Fruit fly (Drosophila melanogaster): ENCODE data around the gene Taf11.

The Taf11 gene

DNA sequence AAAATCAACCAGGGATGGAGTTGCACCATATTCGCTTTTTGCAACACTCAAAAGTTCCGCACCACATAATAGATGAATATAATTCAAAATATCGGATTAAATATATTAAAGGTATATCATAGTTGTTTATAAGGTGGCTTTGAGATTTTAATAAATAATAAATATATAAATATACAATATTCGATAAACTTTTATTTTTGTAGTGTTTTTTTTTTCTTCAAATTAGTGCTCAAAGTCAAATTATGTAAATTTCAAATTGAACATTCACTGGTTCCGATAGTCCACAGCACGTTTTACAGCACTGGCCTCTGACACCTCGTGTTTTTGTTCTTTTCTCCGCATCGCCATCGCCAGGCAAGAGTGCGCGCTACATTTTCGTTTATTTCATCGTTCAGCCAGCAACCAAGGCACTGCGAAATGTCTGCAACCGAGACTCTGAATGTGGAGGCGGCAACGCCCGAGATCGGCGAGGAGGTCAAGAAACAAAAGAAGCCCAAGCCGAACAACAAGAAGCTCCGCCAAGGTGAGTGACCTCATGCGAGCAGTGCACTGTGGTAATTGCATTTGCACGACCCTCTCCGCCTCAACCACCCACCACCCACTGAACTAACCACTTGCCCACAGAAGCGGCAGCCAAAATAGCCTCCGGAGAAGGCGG is at the start of gene Taf11, which contains the start of gene und:
Taf11 (minus strand) TSS at position 51 of the 658 bp plus-strand sequence.
und (plus strand) TSS at position 158 of the 658 bp plus-strand sequence.
- peak; percentile 57 for TF ChIP-seq CG17801 (GFP tag; optimal IDR thresholded peaks at IDR 0.05; ENCODE audit: partially characterized antibody)

DNA sequence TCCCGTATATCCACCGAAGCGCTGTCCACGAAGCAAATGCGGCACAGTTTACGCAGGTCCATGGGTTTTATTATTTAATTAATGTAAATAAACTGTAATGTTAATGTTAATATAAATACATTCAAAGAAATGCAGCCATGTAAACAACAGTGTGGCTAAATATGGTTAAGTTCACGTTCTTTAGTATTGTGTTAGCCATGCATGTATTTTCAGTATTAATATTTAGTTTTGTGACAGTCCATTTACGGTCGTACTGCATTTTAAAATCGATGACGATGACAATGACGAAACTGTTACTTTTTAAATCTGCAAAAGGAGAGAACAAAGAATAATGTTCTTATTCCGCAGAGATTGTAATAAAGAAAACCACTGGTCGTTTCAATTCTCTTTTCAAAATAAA is 29.9 kb upstream of the Taf11 start, which contains the start of gene CG13123:
CG13123 (minus strand) TSS at position 163 of the 400 bp plus-strand sequence.
- no peak for TF ChIP-seq CG17801 (GFP tag; optimal IDR thresholded peaks at IDR 0.05; ENCODE audit: partially characterized antibody)

DNA sequence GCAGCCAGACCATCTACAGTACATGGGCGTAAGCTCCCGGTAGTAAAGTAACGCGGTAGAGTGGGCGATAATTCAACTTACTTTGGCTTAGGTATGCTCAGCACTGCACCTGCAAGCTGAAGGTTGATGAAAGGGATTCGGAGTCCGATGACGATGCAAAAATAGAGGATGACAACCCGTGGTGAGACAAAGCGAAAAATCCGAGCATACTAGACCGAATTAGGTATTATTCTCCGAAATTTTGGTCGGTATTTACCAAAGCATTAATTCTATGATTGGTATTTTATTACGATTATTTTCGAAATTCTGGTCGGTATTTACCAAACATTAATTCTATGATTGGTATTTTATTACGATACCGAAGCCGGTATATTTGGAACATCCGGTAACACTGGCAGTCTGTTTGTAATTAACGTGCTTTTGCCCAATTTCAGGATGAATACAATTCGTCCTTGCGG is 27.5 kb upstream of the Taf11 start, which contains the start of gene CG4036:
CG4036 (plus strand) TSS at position 348 of the 458 bp plus-strand sequence.
- peak; percentile 53 for TF ChIP-seq CG17801 (GFP tag; optimal IDR thresholded peaks at IDR 0.05; ENCODE audit: partially characterized antibody)

DNA sequence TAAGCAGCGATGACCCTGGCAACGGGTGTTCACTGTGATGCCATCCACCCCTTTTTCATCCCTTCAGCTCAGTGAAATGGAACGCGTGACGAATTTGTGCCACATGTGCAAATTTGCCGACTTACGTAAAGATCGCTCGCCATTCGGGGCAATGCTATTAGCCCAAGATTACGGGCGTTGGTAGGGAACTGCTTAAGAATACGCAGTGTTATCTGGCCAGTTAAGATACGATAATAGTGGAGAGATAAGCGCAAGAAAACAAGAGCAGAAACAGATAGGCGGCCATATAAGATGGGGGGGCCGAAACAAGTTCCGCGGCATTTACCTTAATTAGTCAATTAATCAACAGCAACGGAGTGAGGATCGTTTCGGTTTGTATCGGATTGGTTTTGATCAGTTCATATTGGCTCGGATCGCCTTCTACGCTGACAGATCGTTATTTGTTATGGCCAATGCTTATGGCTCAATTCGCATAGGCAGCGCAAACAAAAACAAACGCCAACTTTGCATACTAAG is 22.9 kb upstream of the Taf11 start:
- TF ChIP-seq CG17801 (GFP tag; optimal IDR thresholded peaks at IDR 0.05; ENCODE audit: partially characterized antibody): no peak

DNA sequence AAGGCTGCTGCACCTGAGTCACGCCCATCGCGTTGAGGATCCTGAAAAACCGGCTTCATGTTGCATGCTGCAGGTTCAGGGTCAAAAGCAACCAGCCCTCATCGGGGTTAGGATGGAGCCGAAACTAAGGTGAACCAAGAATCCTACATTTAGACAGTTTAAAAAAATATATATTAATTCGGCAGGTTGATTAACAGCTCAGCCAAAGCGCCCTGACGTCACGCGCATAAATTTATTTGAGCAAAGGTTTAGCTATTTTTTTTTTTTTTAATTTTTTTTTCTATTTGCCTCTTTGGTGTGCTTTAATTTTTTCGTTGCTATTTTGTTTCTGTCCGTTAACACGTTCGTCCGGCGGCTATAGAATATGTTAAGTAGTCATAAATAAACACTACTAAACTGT is 21.4 kb upstream of the Taf11 start:
- no peak for TF ChIP-seq CG17801 (GFP tag; optimal IDR thresholded peaks at IDR 0.05; ENCODE audit: partially characterized antibody)

DNA sequence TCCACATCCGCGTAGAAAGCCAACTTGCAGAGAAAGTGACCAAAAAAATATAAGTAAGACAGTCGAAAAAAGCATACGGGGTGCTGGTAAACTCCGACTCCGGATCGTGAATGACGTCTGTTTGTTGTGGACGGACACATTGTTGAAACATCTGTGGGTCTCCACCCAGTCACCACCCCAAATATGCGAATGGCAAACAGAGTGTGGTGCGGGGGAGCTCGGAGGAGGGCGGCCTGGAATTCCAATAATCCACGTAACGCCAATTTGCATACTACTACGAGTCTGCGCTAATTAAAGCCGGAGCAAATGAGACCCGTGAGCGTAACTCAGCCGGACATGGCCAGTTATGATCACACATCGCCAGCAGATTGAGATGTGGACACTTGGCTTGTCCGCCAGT is 20.1 kb upstream of the Taf11 start:
- no peak for TF ChIP-seq CG17801 (GFP tag; optimal IDR thresholded peaks at IDR 0.05; ENCODE audit: partially characterized antibody)

DNA sequence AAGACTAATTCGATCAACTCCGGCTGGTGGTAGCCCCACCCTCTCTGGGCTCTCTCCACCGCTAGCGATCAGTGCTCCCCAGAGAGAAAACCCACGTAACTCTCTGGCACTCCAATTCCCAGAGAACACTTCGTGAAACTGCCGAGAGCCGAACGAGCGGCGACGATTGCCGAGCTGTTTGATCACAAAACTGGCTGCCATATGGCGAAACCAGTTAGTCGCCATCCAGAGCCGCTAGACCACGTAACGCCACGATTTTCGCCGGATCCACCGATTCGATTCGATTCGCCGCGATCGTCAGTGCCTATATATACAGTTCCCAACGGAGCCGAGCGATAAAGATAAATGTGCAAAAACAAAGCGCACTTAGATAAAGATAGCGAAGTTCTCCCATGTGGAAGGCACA is 19.1 kb upstream of the Taf11 start, which contains the start of gene IP3K1:
IP3K1 (plus strand) TSS at position 209 of the 406 bp plus-strand sequence.
- peak; percentile 85 for TF ChIP-seq CG17801 (GFP tag; optimal IDR thresholded peaks at IDR 0.05; ENCODE audit: partially characterized antibody)

DNA sequence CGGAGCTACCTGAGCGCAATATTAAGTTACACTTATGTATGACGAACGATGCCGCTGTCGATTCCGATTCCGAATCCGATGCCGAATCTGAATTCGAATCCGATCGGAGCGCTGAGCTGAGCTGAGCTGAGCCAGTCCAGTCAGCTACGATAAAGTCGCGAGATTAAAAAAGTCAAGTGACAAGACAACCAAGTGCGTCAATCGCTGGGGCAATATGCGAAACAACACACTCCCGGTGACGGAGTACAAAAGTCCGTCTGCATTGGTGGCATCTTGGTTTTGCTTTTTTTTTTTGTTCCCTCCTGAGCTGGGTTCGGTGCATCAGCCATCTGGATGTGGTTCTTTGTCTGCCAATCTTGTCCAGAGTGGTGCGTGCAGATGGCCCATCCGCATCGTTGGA is 16.7 kb upstream of the Taf11 start:
- no peak for TF ChIP-seq CG17801 (GFP tag; optimal IDR thresholded peaks at IDR 0.05; ENCODE audit: partially characterized antibody)

DNA sequence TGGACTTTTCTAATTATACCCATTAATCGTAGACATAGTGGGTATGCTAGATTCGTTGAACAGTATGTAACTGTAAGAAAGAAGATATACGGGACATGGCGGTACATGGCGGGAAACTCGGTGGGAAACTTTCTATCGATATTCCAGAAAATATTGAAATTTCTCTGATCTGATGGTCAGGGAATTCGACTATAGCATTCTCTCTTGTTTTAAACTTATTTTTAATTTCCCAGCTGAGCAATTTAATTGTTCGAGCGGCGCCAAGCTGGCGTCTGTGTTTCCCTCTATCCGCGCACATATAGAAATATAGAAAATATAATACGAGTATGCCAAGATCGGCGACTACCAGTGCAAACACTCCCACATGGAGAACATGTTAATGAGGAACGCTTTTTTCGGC is 16.1 kb upstream of the Taf11 start:
- peak; percentile 17 for TF ChIP-seq CG17801 (GFP tag; optimal IDR thresholded peaks at IDR 0.05; ENCODE audit: partially characterized antibody)

DNA sequence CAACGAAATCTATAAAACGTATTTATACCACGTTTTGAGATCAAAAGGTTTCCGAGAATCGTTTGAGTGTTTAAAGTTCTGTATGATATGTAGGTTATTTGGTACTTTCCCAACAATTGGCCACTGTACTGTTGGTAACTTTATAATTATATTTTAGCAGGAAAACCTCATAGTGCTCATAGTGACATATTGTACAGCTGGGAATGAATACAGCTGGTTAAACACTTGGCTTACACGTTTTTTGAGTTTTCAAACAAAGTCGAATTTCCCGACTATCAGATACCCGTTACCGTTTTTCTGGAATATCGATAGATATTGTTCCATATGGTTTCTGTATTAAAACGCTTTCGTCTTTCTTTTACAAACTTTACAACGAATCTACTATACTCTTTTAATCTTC is 15.4 kb upstream of the Taf11 start:
- no peak for TF ChIP-seq CG17801 (GFP tag; optimal IDR thresholded peaks at IDR 0.05; ENCODE audit: partially characterized antibody)

DNA sequence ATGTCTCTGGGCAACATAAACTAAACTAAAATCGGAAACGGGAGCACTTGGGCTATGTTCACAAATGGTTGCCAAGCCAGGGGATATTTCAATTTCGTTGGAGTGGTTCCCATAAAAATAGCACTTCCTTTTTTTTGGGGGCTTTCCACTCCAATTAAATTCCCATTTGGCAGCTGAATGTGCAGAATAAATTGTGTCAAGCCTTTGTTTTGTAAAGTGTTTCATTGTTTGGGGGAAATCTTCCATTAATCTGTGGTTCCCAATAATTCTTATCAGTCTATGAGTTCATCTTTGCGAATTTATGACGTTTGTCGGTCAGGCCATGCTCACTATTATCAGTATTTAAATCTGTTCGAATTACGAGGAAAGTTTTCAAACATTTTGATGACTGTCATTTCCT is 14.9 kb upstream of the Taf11 start:
- no peak for TF ChIP-seq CG17801 (GFP tag; optimal IDR thresholded peaks at IDR 0.05; ENCODE audit: partially characterized antibody)

DNA sequence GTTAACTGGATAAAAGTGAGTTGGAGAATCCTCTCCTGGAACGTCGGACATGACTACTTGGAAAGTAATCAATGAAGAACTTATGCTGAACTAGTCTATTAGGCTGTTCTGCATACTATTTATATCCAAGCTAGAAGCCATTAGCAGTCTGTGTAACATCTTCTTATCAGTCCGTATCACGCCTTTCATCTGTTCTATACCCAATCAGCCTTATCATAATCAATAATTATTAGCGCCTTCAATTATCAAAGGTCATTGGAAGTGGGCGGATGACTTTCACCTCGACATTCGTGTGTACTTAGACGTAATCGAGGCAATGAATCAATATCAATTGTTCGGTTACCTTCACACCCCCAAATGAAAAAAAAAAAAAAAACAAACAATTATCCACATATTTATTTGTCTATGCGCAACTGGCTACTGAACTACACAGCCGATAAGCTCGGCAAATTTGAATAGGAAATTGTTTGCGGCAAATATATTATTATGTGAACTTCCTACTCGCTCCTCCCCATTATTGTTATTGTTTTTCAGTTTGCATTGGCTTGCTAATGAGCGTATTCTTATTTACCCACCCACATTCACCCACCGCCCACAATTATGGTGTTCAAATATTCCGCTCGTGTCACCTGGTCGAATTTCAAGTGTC is 12.0 kb upstream of the Taf11 start, which contains the start of the genes ppk11 and ppk16:
ppk11 (minus strand) TSS at position 51 of the 649 bp plus-strand sequence.
ppk16 (minus strand) TSS at position 51 of the 649 bp plus-strand sequence.
- no peak for TF ChIP-seq CG17801 (GFP tag; optimal IDR thresholded peaks at IDR 0.05; ENCODE audit: partially characterized antibody)

DNA sequence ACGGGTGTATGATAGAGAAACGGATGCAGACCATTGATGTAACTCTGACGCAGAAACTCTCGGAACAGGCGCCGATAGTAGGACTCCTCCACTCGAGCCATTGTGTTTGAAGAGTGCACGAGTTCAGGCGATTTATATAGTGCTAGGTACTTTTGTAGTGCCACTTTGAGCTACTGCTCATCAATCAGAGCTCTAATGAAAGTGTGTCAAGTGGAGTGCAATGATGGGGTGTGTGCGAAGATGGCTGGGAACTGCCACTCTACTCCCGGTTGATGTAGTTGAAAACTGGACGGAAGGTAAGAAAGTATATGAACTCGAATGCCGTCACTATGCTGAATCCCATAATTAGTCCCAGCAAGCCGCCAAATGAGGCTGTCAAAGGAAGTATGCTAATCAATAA is 7.8 kb upstream of the Taf11 start, which contains the start of gene ppk18:
ppk18 (minus strand) TSS at position 101 of the 400 bp plus-strand sequence.
- TF ChIP-seq CG17801 (GFP tag; optimal IDR thresholded peaks at IDR 0.05; ENCODE audit: partially characterized antibody): no peak

DNA sequence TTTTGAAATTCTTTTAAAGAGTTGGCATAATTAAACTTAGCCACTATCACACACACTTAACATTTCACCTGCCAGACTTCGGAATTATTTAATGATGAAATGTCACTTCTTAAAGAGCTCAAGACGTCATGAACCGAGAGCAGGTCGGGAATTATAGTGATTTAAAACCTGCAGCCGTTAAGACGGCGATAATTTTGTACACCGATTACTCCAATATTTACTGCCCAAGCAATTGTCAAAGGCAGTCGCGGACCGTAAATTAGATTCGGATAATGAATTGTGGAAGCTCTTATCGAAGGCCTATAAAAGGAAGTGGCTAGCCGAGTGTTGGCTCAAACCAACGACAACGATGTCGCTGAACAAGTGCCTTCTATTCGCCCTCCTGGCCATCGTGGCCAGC is 5.7 kb upstream of the Taf11 start, which contains the start of gene CG17633:
CG17633 (plus strand) TSS at position 326 of the 400 bp plus-strand sequence.
- no peak for TF ChIP-seq CG17801 (GFP tag; optimal IDR thresholded peaks at IDR 0.05; ENCODE audit: partially characterized antibody)

DNA sequence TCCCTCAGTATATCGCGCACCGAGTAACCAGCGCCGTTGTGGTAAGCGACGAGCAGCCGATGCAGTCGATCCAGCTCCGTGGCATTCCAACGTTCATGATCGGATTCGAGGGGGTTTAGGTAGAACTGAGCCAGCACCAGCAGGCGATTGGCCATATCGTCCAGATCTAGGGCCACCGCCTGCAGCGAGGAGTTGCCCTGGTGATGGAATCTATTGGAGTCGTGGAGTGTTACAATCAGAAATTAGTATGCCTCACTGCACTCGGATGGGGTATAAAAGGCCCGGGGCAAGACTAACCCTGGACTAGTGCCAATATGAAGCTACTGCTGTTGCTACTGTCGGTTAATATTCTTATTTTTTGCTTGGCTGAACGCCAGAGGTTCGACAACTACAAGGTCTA is 3.7 kb upstream of the Taf11 start, which contains the start of gene CG4017:
CG4017 (plus strand) TSS at position 301 of the 400 bp plus-strand sequence.
- TF ChIP-seq CG17801 (GFP tag; optimal IDR thresholded peaks at IDR 0.05; ENCODE audit: partially characterized antibody): no peak
